Worm (Caenorhabditis elegans) whole organism, midembryonic: ENCODE data around the gene bath-3.
"Not testable (repeated sequence)": the region's sequence is repeated elsewhere in the genome, so short reads cannot be mapped to it uniquely, and the experiment has no call there.

Source experiments
- T22C8.4 ChIP-seq: fragments of 200-800 bp; sonication (Bioruptor generic); IDR thresholded peaks from 2 replicates; pipeline ENCODE4 v1.3.6; 2022; ENCODE audit warnings: missing genetic modification characterization, missing compliant biosample characterization
- cog-1 ChIP-seq: sonication (generic microtip); optimal IDR thresholded peaks from 2 replicates; lab custom pipeline; 2016; ENCODE audit warnings: missing genetic modification characterization, missing compliant biosample characterization
- flt-1 ChIP-seq: fragments of 200-800 bp; sonication (Bioruptor generic); IDR thresholded peaks from 2 replicates; pipeline ENCODE4 v1.3.6; 2022; ENCODE audit warnings: missing genetic modification characterization, missing compliant biosample characterization
- klf-2 ChIP-seq: fragments of 200-800 bp; sonication (Bioruptor generic); conservative IDR thresholded peaks from 2 replicates; pipeline ENCODE4 v1.3.6; 2022; ENCODE audit warnings: missing genetic modification reagents, missing genetic modification characterization, missing compliant biosample characterization
- med-1 ChIP-seq: sonication (generic microtip); optimal IDR thresholded peaks from 2 replicates; lab custom pipeline; 2017; ENCODE audit warnings: missing genetic modification characterization, mild to moderate bottlenecking, missing compliant biosample characterization, antibody characterized with exemption, missing genetic modification reagents; ENCODE audit not compliant: insufficient read depth
- ref-1 ChIP-seq: fragments of 200-800 bp; sonication (Bioruptor generic); conservative IDR thresholded peaks from 2 replicates; pipeline ENCODE4 v1.3.6; 2022; ENCODE audit warnings: missing genetic modification reagents, missing genetic modification characterization, missing compliant biosample characterization
- tab-1 ChIP-seq: fragments of 200-800 bp; sonication (Bioruptor generic); IDR thresholded peaks from 2 replicates; pipeline ENCODE4 v1.3.6; 2022; ENCODE audit warnings: missing genetic modification characterization, missing compliant biosample characterization
- ztf-23 ChIP-seq: fragments of 200-800 bp; sonication (Bioruptor generic); IDR thresholded peaks from 2 replicates; pipeline ENCODE4 v1.3.6; 2022; ENCODE audit warnings: missing genetic modification reagents, missing genetic modification characterization, missing compliant biosample characterization
- ztf-29 ChIP-seq: fragments of 200-800 bp; sonication (Bioruptor generic); IDR thresholded peaks from 2 replicates; pipeline ENCODE4 v1.3.6; 2022; ENCODE audit warnings: missing genetic modification reagents, missing genetic modification characterization, missing compliant biosample characterization

- TF ChIP-seq ztf-23 (GFP tag; lab: Robert Waterston, UW); flt-1 (GFP tag; lab: Robert Waterston, UW); ztf-29; tab-1 (GFP tag; lab: Robert Waterston, UW); cog-1 (tag; lab: Kevin White, UChicago); T22C8.4 (GFP tag; lab: Robert Waterston, UW); klf-2 (GFP tag; lab: Robert Waterston, UW); ref-1; med-1: not testable (repeated sequence)
These were observed 2.0 kb upstream of the bath-3 start, which contains the start of gene btb-4 for ce11 chrII:2032282-2032681.
